Worm (Caenorhabditis elegans): Measurements from ENCODE around the gene C46F11.4.

DNA sequence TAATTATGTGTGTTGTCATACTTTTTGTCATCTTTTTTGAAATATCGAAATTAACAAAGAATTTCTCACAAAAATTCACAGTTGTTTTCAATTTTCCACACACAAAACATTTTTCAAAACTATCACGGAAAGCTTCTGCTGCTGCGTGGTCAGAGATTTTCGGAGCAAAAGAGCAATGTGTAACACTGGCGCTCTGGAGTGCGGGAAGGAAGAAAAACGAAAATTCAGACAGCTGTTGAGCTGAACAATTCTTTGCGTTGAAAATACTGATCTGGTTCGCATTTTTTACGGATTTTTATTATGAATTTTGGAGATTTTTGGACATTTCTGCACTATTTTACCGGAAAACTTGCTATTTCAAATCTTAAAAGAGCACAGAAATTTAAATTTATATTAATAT, 20.5 kb downstream of the C46F11.4 start:
- no peak for TF ChIP-seq ztf-11 (tag; optimal IDR thresholded peaks at IDR 0.05)
- no peak for TF ChIP-seq fos-1 (tag; optimal IDR thresholded peaks at IDR 0.05)
- no peak for TF ChIP-seq nhr-25 (tag; optimal IDR thresholded peaks at IDR 0.05)
- no peak for TF ChIP-seq elt-1 (tag; optimal IDR thresholded peaks at IDR 0.05)
